Worm (Caenorhabditis elegans) whole organism, late embryonic: ENCODE results near the gene F44D12.16.

Experiments used
- C38D4.7 ChIP-seq: fragments of 200-800 bp; sonication (Bioruptor generic); optimal IDR thresholded peaks from 2 replicates; lab custom pipeline; 2018; ENCODE audit warnings: mild to moderate bottlenecking, missing genetic modification characterization, moderate library complexity, missing compliant biosample characterization
- K09A11.1 ChIP-seq: sonication (generic microtip); optimal IDR thresholded peaks from 2 replicates; lab custom pipeline; 2017; ENCODE audit warnings: antibody characterized with exemption, mild to moderate bottlenecking, missing genetic modification characterization, missing compliant biosample characterization; ENCODE audit not compliant: insufficient read depth
- Y22D7AL.16 ChIP-seq: sonication (generic microtip); optimal IDR thresholded peaks from 2 replicates; lab custom pipeline; 2016; ENCODE audit warnings: missing genetic modification characterization, missing compliant biosample characterization
- ceh-14 ChIP-seq: sonication (generic microtip); optimal IDR thresholded peaks from 2 replicates; lab custom pipeline; 2016; ENCODE audit warnings: missing genotype, missing genetic modification characterization, missing compliant biosample characterization
- ceh-18 ChIP-seq: sonication (generic microtip); optimal IDR thresholded peaks from 2 replicates; lab custom pipeline; 2016; ENCODE audit warnings: missing genetic modification characterization, missing compliant biosample characterization
- ceh-2 ChIP-seq: sonication (generic microtip); optimal IDR thresholded peaks from 2 replicates; lab custom pipeline; 2016; ENCODE audit warnings: missing genotype, missing genetic modification characterization, missing compliant biosample characterization
- ceh-22 ChIP-seq: sonication (generic microtip); optimal IDR thresholded peaks from 2 replicates; lab custom pipeline; 2017; ENCODE audit warnings: missing biosample characterization, missing genetic modification characterization
- ceh-30 ChIP-seq: fragments of 150-350 bp; optimal IDR thresholded peaks from 2 replicates; lab custom pipeline; 2014; ENCODE audit warnings: missing biosample characterization, missing genetic modification characterization
- ceh-48 ChIP-seq: sonication (generic microtip); optimal IDR thresholded peaks from 2 replicates; lab custom pipeline; 2016; ENCODE audit warnings: missing genetic modification characterization, inconsistent platforms, missing compliant biosample characterization
- che-1 ChIP-seq: sonication (generic microtip); optimal IDR thresholded peaks from 2 replicates; lab custom pipeline; 2016; ENCODE audit warnings: mild to moderate bottlenecking, missing genetic modification characterization, missing compliant biosample characterization
- dmd-4 ChIP-seq: sonication (generic microtip); optimal IDR thresholded peaks from 2 replicates; lab custom pipeline; 2016; ENCODE audit warnings: borderline replicate concordance, missing genetic modification characterization, missing compliant biosample characterization
- dve-1 ChIP-seq: sonication (generic microtip); optimal IDR thresholded peaks from 2 replicates; lab custom pipeline; 2017; ENCODE audit warnings: antibody characterized with exemption, mild to moderate bottlenecking, missing genetic modification characterization, missing compliant biosample characterization
- elt-2 ChIP-seq: sonication (generic microtip); optimal IDR thresholded peaks from 2 replicates; lab custom pipeline; 2016; ENCODE audit warnings: missing genetic modification reagents, missing genetic modification characterization, missing compliant biosample characterization
- fkh-10 ChIP-seq: fragments of 150-350 bp; optimal IDR thresholded peaks from 2 replicates; lab custom pipeline; 2014; ENCODE audit warnings: missing biosample characterization, missing genetic modification reagents, missing genetic modification characterization
- gmeb-2 ChIP-seq: sonication (generic microtip); optimal IDR thresholded peaks from 2 replicates; lab custom pipeline; 2016; ENCODE audit warnings: missing genetic modification characterization, inconsistent platforms, missing compliant biosample characterization
- hlh-15 ChIP-seq: sonication (generic microtip); optimal IDR thresholded peaks from 2 replicates; lab custom pipeline; 2016; ENCODE audit warnings: missing genetic modification characterization, missing compliant biosample characterization
- hlh-30 ChIP-seq: sonication (generic microtip); optimal IDR thresholded peaks from 2 replicates; lab custom pipeline; 2017; ENCODE audit warnings: antibody characterized with exemption, missing genetic modification characterization, missing compliant biosample characterization; ENCODE audit not compliant: insufficient read depth
- hlh-8 ChIP-seq: sonication (generic microtip); optimal IDR thresholded peaks from 2 replicates; lab custom pipeline; 2016; ENCODE audit warnings: missing genotype, missing genetic modification characterization, missing compliant biosample characterization
- lin-11 ChIP-seq: fragments of 200-800 bp; sonication (Bioruptor generic); optimal IDR thresholded peaks from 2 replicates; lab custom pipeline; 2018; ENCODE audit warnings: mild to moderate bottlenecking, missing genetic modification characterization, missing compliant biosample characterization
- mec-3 ChIP-seq: sonication (generic microtip); optimal IDR thresholded peaks from 2 replicates; lab custom pipeline; 2016; ENCODE audit warnings: borderline replicate concordance, missing genetic modification characterization, missing compliant biosample characterization
- nfya-1 ChIP-seq: sonication (generic microtip); optimal IDR thresholded peaks from 2 replicates; lab custom pipeline; 2017; ENCODE audit warnings: missing genetic modification characterization, mild to moderate bottlenecking, missing compliant biosample characterization, antibody characterized with exemption, moderate library complexity
- nhr-232 ChIP-seq: sonication (generic microtip); optimal IDR thresholded peaks from 2 replicates; lab custom pipeline; 2016; ENCODE audit warnings: missing genetic modification characterization, missing compliant biosample characterization
- npax-4 ChIP-seq: sonication (generic microtip); optimal IDR thresholded peaks from 2 replicates; lab custom pipeline; 2016; ENCODE audit warnings: missing genetic modification characterization, missing compliant biosample characterization
- odd-2 ChIP-seq: sonication (generic microtip); optimal IDR thresholded peaks from 2 replicates; lab custom pipeline; 2017; ENCODE audit warnings: antibody characterized with exemption, mild to moderate bottlenecking, missing genetic modification characterization, missing compliant biosample characterization
- pat-9 ChIP-seq: fragments of 200-800 bp; sonication (Bioruptor generic); optimal IDR thresholded peaks from 2 replicates; lab custom pipeline; 2018; ENCODE audit warnings: mild to moderate bottlenecking, missing genetic modification characterization, moderate library complexity, missing compliant biosample characterization
- pha-2 ChIP-seq: sonication (generic microtip); optimal IDR thresholded peaks from 2 replicates; lab custom pipeline; 2017; ENCODE audit warnings: mild to moderate bottlenecking, missing genetic modification characterization, missing compliant biosample characterization
- pqm-1 ChIP-seq: sonication (generic microtip); optimal IDR thresholded peaks from 2 replicates; lab custom pipeline; 2016; ENCODE audit warnings: missing genetic modification characterization, missing compliant biosample characterization
- pros-1 ChIP-seq: fragments of 150-350 bp; optimal IDR thresholded peaks from 2 replicates; lab custom pipeline; 2014; ENCODE audit warnings: missing biosample characterization, missing genetic modification reagents, missing genetic modification characterization
- ref-2 ChIP-seq: sonication (generic microtip); optimal IDR thresholded peaks from 2 replicates; lab custom pipeline; 2016; ENCODE audit warnings: missing genetic modification characterization, missing compliant biosample characterization
- sdc-2 ChIP-seq: sonication (generic microtip); optimal IDR thresholded peaks from 2 replicates; lab custom pipeline; 2016; ENCODE audit warnings: missing genotype, missing genetic modification characterization, missing compliant biosample characterization
- sox-4 ChIP-seq: sonication (generic microtip); optimal IDR thresholded peaks from 2 replicates; lab custom pipeline; 2017; ENCODE audit warnings: mild to moderate bottlenecking, missing genetic modification characterization, inconsistent platforms, missing compliant biosample characterization
- tbx-7 ChIP-seq: sonication (generic microtip); optimal IDR thresholded peaks from 2 replicates; lab custom pipeline; 2016; ENCODE audit warnings: missing genotype, missing genetic modification characterization, missing compliant biosample characterization
- unc-3 ChIP-seq, 2 experiments: fragments of 200-800 bp in 1 of 2; sonication (Bioruptor generic) in 1 of 2; sonication (generic microtip) in 1 of 2; conservative IDR thresholded peaks in 1 of 2; optimal IDR thresholded peaks in 1 of 2; 2 replicates each; pipeline versions ENCODE4 v1.3.6 to Lab custom; 2016 to 2022; ENCODE audit warnings: missing compliant biosample characterization in 2 of 2, missing genetic modification characterization in 2 of 2, missing genetic modification reagents in 1 of 2
- unc-55 ChIP-seq: sonication (generic microtip); optimal IDR thresholded peaks from 2 replicates; lab custom pipeline; 2017; ENCODE audit warnings: missing biosample characterization, missing genetic modification reagents, missing genetic modification characterization
- ztf-16 ChIP-seq: sonication (generic microtip); optimal IDR thresholded peaks from 2 replicates; lab custom pipeline; 2017; ENCODE audit warnings: missing genetic modification characterization, missing compliant biosample characterization

F44D12.16 gene

ce11 chrIV:10048268-10048667 lies 19.4 kb downstream of the F44D12.16 start:
- TF ChIP-seq unc-3 (GFP tag; conservative IDR thresholded peaks at IDR 0.05; lab: Robert Waterston, UW) (no peak), unc-3 (tag; optimal IDR thresholded peaks at IDR 0.05; lab: Kevin White, UChicago) (no peak), fkh-10 (no peak)

ce11 chrIV:10051088-10051487 lies 22.2 kb downstream of the F44D12.16 start, which contains the start of gene T04B2.8:
Gene T04B2.8, minus strand, starts transcription at chrIV:10051188.
- TF ChIP-seq pqm-1 (tag; lab: Kevin White, UChicago), result no peak
- TF ChIP-seq tbx-7 (tag; lab: Kevin White, UChicago), result no peak
- TF ChIP-seq nhr-232, result no peak
- no peak for TF ChIP-seq ztf-16 (tag; lab: Kevin White, UChicago)
- no peak for TF ChIP-seq dve-1 (tag; lab: Kevin White, UChicago)
- TF ChIP-seq ceh-22, result no peak
- TF ChIP-seq, all 69 proteins: peak for 0

- TF ChIP-seq ceh-48, result no peak
- no peak for TF ChIP-seq mec-3 (tag; lab: Kevin White, UChicago)
- TF ChIP-seq unc-55, result no peak
- TF ChIP-seq lin-11, result no peak
- no peak for TF ChIP-seq npax-4 (tag; lab: Kevin White, UChicago)
- TF ChIP-seq dve-1 (tag; lab: Kevin White, UChicago), result no peak
- no peak for TF ChIP-seq odd-2 (tag; lab: Kevin White, UChicago)
Measured at ce11 chrIV:10053550-10053949, 24.7 kb downstream of the F44D12.16 start, which contains the start of gene srv-12. Gene srv-12, minus strand, starts transcription at chrIV:10053650.

ce11 chrIV:10056138-10056537 lies 27.3 kb downstream of the F44D12.16 start, which contains the start of gene T04B2.7:
Gene T04B2.7, minus strand, starts transcription at chrIV:10056238.
- TF ChIP-seq sox-4 (tag; lab: Kevin White, UChicago) (no peak), dmd-4 (tag; lab: Kevin White, UChicago) (no peak), che-1 (tag; lab: Kevin White, UChicago) (no peak), sdc-2 (tag; lab: Kevin White, UChicago) (no peak), odd-2 (tag; lab: Kevin White, UChicago) (no peak), lin-11 (no peak), K09A11.1 (tag; lab: Kevin White, UChicago) (no peak), npax-4 (tag; lab: Kevin White, UChicago) (no peak), hlh-8 (tag; lab: Kevin White, UChicago) (no peak), gmeb-2 (no peak), ref-2 (tag; lab: Kevin White, UChicago) (no peak), ceh-2 (tag; lab: Kevin White, UChicago) (no peak), C38D4.7 (no peak), ceh-30 (tag; lab: Kevin White, UChicago) (no peak), ceh-14 (tag; lab: Kevin White, UChicago) (no peak), pros-1 (no peak), hlh-15 (no peak), nfya-1 (tag; lab: Kevin White, UChicago) (no peak)

- TF ChIP-seq ceh-18 (tag; lab: Kevin White, UChicago) (no peak), elt-2 (peak; percentile 91)
Measured at ce11 chrIV:10059175-10059574, 30.3 kb downstream of the F44D12.16 start.

ce11 chrIV:10060795-10061194 lies 31.9 kb downstream of the F44D12.16 start:
- TF ChIP-seq pha-2 (tag; lab: Kevin White, UChicago), result no peak
- TF ChIP-seq npax-4 (tag; lab: Kevin White, UChicago), result no peak
- TF ChIP-seq ceh-30 (tag; lab: Kevin White, UChicago), result no peak
- TF ChIP-seq Y22D7AL.16, result no peak
- no peak for TF ChIP-seq hlh-30
- no peak for TF ChIP-seq pat-9 (tag; lab: Kevin White, UChicago)
